Worm (Caenorhabditis elegans): Measurements from ENCODE around the gene F58E2.5.

DNA sequence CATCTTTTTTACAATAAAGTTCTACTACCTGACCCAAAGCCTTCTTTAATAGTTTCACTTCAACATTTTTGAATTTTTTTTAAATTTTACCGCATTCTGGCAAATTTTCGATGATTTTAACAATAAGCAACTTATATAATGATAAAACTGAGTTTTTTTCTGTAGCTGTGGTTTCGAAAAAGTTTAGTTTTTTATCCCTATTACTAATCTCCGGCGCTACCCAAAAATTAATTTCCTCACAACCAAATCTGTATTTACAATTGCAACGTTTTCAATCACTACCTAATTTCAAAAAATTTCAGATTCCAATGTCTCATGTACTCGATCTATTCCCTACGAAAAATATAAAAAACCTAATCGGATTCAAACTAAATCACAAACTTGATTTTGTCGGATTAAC, 22.4 kb downstream of the F58E2.5 start, which contains the start of gene F58E2.3:
- TF ChIP-seq him-1 (tag; optimal IDR thresholded peaks at IDR 0.05), result no peak
- no peak for TF ChIP-seq dao-5 (tag; optimal IDR thresholded peaks at IDR 0.05)

Measured in whole organism, L4/young adult.